Worm (Caenorhabditis elegans) whole organism, late embryonic: ENCODE data around the gene mca-1.

Experiments
- C08G9.2 ChIP-seq: sonication (generic microtip); optimal IDR thresholded peaks from 2 replicates; lab custom pipeline; 2016; ENCODE audit warnings: mild to moderate bottlenecking, missing genetic modification characterization, moderate library complexity, missing compliant biosample characterization
- ceh-45 ChIP-seq: fragments of 200-800 bp; sonication (Bioruptor generic); IDR thresholded peaks from 2 replicates; pipeline ENCODE4 v1.3.6; 2022; ENCODE audit warnings: missing genetic modification reagents, missing genetic modification characterization, missing compliant biosample characterization
- ceh-9 ChIP-seq: sonication (generic microtip); optimal IDR thresholded peaks from 2 replicates; lab custom pipeline; 2016; ENCODE audit warnings: mild to moderate bottlenecking, missing genetic modification characterization, inconsistent platforms, missing compliant biosample characterization
- dmd-4 ChIP-seq: sonication (generic microtip); optimal IDR thresholded peaks from 2 replicates; lab custom pipeline; 2016; ENCODE audit warnings: borderline replicate concordance, missing genetic modification characterization, missing compliant biosample characterization
- ets-4 ChIP-seq: sonication (generic microtip); optimal IDR thresholded peaks from 2 replicates; lab custom pipeline; 2016; ENCODE audit warnings: missing genetic modification characterization, missing compliant biosample characterization
- fax-1 ChIP-seq: sonication (generic microtip); optimal IDR thresholded peaks from 2 replicates; lab custom pipeline; 2016; ENCODE audit warnings: missing genotype, missing genetic modification characterization, missing compliant biosample characterization
- mec-3 ChIP-seq: sonication (generic microtip); optimal IDR thresholded peaks from 2 replicates; lab custom pipeline; 2016; ENCODE audit warnings: borderline replicate concordance, missing genetic modification characterization, missing compliant biosample characterization
- nfya-1 ChIP-seq: sonication (generic microtip); optimal IDR thresholded peaks from 2 replicates; lab custom pipeline; 2017; ENCODE audit warnings: missing genetic modification characterization, mild to moderate bottlenecking, missing compliant biosample characterization, antibody characterized with exemption, moderate library complexity
- nhr-11 ChIP-seq: fragments of 150-350 bp; optimal IDR thresholded peaks from 2 replicates; lab custom pipeline; 2014; ENCODE audit warnings: missing biosample characterization, missing genetic modification characterization
- pag-3 ChIP-seq: sonication (generic microtip); optimal IDR thresholded peaks from 2 replicates; lab custom pipeline; 2016; ENCODE audit warnings: missing compliant biosample characterization, missing genetic modification characterization, borderline replicate concordance
- unc-55 ChIP-seq: sonication (generic microtip); optimal IDR thresholded peaks from 2 replicates; lab custom pipeline; 2017; ENCODE audit warnings: missing biosample characterization, missing genetic modification reagents, missing genetic modification characterization

- no peak for TF ChIP-seq fax-1 (tag; lab: Kevin White, UChicago)
- TF ChIP-seq unc-55 (GFP tag; lab: Kevin White, UChicago), result no peak
- TF ChIP-seq ceh-9 (tag; lab: Kevin White, UChicago), result no peak
- no peak for TF ChIP-seq ets-4 (tag; lab: Kevin White, UChicago)
- no peak for TF ChIP-seq nhr-11 (tag; lab: Kevin White, UChicago)
- TF ChIP-seq mec-3 (tag; lab: Kevin White, UChicago), result no peak
- no peak for TF ChIP-seq pag-3 (tag; lab: Kevin White, UChicago)
- TF ChIP-seq C08G9.2 (tag; lab: Kevin White, UChicago), result no peak
- TF ChIP-seq dmd-4 (tag; lab: Kevin White, UChicago), result no peak
- TF ChIP-seq nfya-1, result no peak
- no peak for TF ChIP-seq ceh-45 (GFP tag; lab: Robert Waterston, UW)
These were observed 23.0 kb upstream of the mca-1 start, which contains the start of gene acc-1 for ce11 chrIV:9657753-9658152.
